Worm (Caenorhabditis elegans) whole organism, L4/young adult: ENCODE measurements around the gene srx-66.

ENCODE experiments used
- W03F9.2 ChIP-seq: fragments of 150-350 bp; optimal IDR thresholded peaks from 2 replicates; lab custom pipeline; 2014; ENCODE audit warnings: missing biosample characterization, missing genetic modification characterization
- dao-5 ChIP-seq: sonication (generic microtip); optimal IDR thresholded peaks from 2 replicates; lab custom pipeline; 2016; ENCODE audit warnings: missing genotype, missing genetic modification characterization, moderate library complexity, missing compliant biosample characterization
- him-1 ChIP-seq: sonication (generic microtip); optimal IDR thresholded peaks from 2 replicates; lab custom pipeline; 2016; ENCODE audit warnings: missing genotype, missing genetic modification reagents, missing genetic modification characterization, missing compliant biosample characterization

Gene srx-66

DNA sequence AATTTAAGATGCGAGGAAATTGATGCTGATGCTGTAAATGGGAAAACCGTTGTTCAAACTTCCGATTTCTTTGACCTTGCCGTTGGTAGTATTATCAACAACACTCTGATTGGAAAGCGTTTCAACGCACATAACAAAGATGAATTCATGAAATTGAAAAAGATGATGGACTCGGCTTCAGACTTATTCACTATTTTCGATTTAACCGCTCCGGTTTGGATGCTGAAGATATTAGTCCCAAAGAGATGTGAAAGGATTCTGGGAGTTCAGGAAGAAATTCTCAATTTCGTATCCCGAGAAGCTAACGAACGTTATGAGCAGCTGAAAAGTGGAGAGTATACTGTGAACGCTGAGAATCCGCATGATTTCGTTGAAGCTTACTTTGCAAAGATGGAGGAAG is 24.0 kb downstream of the srx-66 start:
- TF ChIP-seq W03F9.2 (tag; lab: Kevin White, UChicago) (no peak), dao-5 (tag; lab: Kevin White, UChicago) (no peak), him-1 (no peak)

DNA sequence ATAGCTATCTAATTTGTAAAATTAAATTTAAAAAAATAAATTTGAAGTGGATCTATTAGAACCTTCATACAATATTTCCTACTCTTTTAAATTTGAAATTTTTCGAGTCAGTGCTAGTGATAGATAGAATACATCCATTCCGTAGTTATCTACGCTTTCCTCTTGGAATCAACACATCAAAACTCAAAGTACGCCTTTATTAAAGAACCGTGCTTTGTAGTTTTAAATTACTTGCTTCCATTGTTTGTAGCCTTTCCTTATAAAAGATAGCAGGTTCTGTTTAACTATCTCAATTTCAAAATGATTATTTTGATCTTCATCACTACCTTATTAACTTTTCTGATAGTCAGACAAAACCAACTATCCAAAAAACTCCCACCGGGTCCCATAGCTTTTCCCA is 25.7 kb downstream of the srx-66 start, which contains the start of gene cyp-35B3:
cyp-35B3 (plus strand) TSS at position 301 of the 400 bp plus-strand sequence.
- no peak for TF ChIP-seq W03F9.2 (tag; lab: Kevin White, UChicago)
- no peak for TF ChIP-seq him-1
- TF ChIP-seq dao-5 (tag; lab: Kevin White, UChicago), result no peak

DNA sequence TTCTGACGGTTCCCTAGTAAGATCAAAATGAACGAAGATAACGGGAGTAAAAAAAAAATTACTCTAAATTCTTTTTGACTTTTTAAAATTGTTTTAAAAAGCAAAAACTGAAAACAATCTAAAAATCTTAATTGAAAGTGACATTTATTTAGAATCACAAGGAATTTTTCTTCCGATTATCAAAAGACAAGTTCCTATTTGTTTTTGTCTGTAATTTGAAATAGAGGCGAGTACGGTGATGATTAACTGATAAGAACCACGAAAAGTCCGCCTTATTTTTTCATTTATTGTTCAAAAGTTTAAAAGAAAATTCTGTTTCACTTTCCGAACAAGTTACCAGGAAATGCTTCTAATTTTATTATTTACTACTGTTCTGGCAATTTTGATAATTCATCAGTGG is 30.3 kb downstream of the srx-66 start, which contains the start of gene dach-1:
dach-1 (plus strand) TSS at position 301 of the 400 bp plus-strand sequence.
- TF ChIP-seq dao-5 (tag; lab: Kevin White, UChicago) (no peak), him-1 (no peak), W03F9.2 (tag; lab: Kevin White, UChicago) (no peak)

DNA sequence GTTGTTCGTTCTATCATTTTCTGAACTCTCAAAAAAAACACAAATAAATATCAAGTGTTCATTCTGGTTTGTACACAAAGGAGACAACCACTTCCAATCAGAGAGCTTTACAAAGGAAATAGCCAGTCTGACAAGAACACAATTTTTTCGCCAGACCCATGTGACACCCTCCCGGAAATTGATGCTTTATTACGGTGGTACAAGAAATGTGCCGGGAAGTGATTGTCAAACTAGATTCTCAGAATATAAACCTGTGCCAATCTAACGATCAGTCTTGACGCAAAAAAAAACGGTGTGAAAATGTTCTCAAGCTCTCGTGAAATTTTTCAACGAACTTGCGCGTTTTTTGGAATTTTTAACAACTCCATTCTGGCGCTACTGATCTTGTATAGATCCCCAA is 34.4 kb downstream of the srx-66 start, which contains the start of gene str-247:
str-247 (plus strand) TSS at position 301 of the 400 bp plus-strand sequence.
- TF ChIP-seq W03F9.2 (tag; lab: Kevin White, UChicago) (no peak), him-1 (no peak), dao-5 (tag; lab: Kevin White, UChicago) (no peak)

DNA sequence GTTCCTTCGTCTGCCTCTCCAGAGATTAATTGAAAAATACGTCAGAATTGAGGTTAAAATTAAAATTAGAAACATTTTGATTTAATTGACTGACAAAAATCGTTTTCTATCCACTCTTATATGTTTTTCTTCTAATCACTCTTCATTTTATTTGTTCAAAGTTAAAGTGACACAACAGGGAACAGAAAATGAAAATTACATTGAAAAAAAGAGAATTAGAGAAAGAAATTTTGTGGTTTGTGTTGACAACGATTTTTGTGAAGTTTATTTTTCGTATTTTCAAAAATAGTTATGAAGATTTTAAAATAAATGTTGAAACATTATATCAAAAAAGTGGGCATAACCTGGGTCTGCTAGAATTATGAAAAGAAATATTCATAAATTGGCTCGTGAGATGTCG is 38.2 kb downstream of the srx-66 start, which contains the start of gene cyp-34A5:
cyp-34A5 (minus strand) TSS at position 101 of the 400 bp plus-strand sequence.
- TF ChIP-seq dao-5 (tag; lab: Kevin White, UChicago) (no peak), W03F9.2 (tag; lab: Kevin White, UChicago) (no peak), him-1 (no peak)

DNA sequence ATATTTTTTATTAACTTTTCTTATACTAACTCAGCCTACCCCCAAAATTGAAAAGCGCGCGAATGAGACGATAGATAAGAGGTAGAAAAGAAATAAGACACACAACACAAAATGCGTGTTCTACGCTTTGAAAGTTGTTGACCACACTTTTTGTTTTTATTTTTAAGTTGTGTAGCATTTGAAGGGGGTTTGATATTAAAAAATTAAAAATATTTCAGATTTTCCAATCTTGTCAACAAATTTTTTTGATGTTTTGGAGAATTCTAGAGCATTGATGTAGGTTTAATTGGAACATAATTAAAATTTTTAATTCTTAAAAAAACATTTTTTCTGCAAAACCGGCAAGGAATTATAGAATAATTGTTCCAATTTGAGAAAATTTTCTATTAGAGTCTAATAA is 41.8 kb downstream of the srx-66 start, which contains the start of gene cyp-34A6:
cyp-34A6 (minus strand) TSS at position 101 of the 400 bp plus-strand sequence.
- no peak for TF ChIP-seq dao-5 (tag; lab: Kevin White, UChicago)
- no peak for TF ChIP-seq W03F9.2 (tag; lab: Kevin White, UChicago)
- no peak for TF ChIP-seq him-1

DNA sequence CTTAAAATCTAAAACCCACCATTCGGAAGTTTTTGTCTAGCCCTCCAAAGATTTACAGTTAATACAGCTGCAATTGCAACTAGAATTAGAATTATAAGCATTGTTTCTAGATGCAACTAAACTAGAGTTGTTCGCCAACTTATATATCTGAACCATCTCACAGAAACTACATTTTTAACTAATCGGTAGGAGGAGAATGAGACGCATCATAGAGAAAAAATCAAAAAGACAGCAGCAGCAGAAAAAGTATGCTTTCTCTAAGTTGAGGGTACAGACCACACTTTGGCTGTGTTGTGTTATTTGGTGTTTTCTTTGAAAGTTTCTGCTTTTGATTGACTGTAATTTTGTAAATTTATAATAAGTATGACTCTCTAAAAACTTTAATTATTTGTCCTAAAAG is 44.3 kb downstream of the srx-66 start, which contains the start of gene cyp-34A7:
cyp-34A7 (minus strand) TSS at position 101 of the 400 bp plus-strand sequence.
- TF ChIP-seq him-1, result no peak
- TF ChIP-seq dao-5 (tag; lab: Kevin White, UChicago), result no peak
- TF ChIP-seq W03F9.2 (tag; lab: Kevin White, UChicago), result no peak

DNA sequence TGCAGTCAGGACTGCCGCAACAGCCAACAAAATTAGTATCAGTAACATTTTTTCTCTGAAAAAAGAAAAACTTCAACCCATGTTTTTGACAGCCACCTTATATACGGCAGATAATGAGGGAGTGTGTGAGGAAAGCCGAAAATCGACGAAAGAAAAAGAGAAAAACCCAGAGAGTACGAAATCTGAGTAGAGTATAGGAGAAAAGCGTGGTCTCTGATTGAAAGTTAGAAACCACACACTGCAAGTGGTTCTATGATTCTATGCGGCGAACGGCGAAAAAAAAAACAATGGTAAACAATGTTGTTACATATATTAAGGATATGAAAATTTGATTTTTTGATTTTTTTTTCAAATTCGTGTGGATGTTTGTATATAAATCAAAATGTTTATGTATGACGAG is 48.4 kb downstream of the srx-66 start, which contains the start of gene cyp-34A8:
cyp-34A8 (minus strand) TSS at position 62 of the 400 bp plus-strand sequence.
- TF ChIP-seq W03F9.2 (tag; lab: Kevin White, UChicago) (no peak), him-1 (no peak), dao-5 (tag; lab: Kevin White, UChicago) (no peak)

DNA sequence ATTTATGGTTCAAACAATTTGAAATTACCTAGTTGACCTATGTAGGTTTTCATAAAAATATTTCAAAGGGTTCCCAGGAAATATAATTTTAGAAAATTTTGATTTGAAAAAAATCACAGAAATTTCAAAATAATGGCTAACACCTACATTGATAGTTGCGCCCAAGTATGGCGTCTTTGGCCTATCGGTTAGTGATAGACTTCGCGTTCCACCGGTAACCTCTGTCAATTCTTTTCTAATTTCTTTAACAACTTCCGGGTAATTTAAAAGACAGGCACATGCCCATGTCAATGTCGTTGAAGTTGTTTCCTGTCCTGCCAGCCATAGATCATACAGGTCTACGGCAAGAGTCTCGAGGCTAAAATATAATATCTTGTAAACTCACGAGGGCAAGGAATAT is 49.5 kb downstream of the srx-66 start:
- TF ChIP-seq W03F9.2 (tag; lab: Kevin White, UChicago), result no peak
- TF ChIP-seq him-1, result no peak
- TF ChIP-seq dao-5 (tag; lab: Kevin White, UChicago), result no peak

DNA sequence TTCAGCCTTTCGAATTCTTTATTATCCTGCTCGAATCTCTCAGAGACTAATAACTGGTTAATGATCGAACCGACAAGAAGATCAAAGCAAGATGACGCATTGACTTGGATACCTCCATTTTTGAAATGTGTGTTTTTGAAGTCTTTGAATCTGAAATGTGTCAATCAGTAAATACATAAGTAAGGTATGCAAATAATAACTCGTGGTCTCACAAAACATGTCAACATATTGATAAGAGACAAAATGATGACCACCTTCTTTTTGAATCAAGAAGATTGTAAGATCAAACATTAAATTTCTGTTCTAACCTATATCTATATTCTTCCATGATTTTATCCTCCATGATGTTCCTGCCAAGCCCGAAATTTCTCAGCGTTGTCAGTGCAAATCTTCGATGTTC is 50.3 kb downstream of the srx-66 start:
- TF ChIP-seq W03F9.2 (tag; lab: Kevin White, UChicago), result no peak
- no peak for TF ChIP-seq him-1
- no peak for TF ChIP-seq dao-5 (tag; lab: Kevin White, UChicago)

DNA sequence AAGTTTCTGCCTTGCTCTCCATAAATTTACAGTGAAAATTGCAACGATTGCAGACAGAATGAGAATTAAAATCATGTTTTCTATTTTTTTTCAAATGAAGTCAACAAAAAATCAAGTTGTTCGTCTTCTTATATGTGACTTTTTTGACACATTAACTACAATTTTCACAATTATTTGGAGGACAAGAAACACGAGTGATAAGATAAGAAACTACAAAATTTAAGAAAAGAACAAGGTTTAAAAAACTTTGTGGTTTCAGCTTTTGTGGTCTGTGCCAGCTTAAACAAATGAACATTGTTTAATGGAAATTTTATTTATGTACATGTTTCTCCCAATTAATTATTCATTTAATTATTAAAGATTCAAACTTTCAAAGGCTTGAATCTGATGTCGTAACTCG is 51.0 kb downstream of the srx-66 start, which contains the start of gene cyp-34A9:
cyp-34A9 (minus strand) TSS at position 131 of the 400 bp plus-strand sequence.
- no peak for TF ChIP-seq W03F9.2 (tag; lab: Kevin White, UChicago)
- TF ChIP-seq him-1, result no peak
- TF ChIP-seq dao-5 (tag; lab: Kevin White, UChicago), result no peak
